Worm (Caenorhabditis elegans) whole organism, L1 larva: ENCODE data around the gene F54D5.17.

Experiments
- C04F5.9 ChIP-seq: sonication (generic microtip); optimal IDR thresholded peaks from 2 replicates; lab custom pipeline; 2016; ENCODE audit warnings: missing genetic modification characterization, missing compliant biosample characterization
- C34B4.2 ChIP-seq: sonication (generic microtip); optimal IDR thresholded peaks from 2 replicates; lab custom pipeline; 2017; ENCODE audit warnings: mild to moderate bottlenecking, missing genetic modification characterization, missing compliant biosample characterization
- F16B12.6 ChIP-seq: fragments of 150-350 bp; optimal IDR thresholded peaks from 2 replicates; lab custom pipeline; 2014; ENCODE audit warnings: missing biosample characterization, missing genetic modification characterization
- Y116A8C.19 ChIP-seq: sonication (generic microtip); optimal IDR thresholded peaks from 2 replicates; lab custom pipeline; 2016; ENCODE audit warnings: missing compliant biosample characterization, missing genetic modification characterization, borderline replicate concordance
- aha-1 ChIP-seq: fragments of 150-350 bp; optimal IDR thresholded peaks from 2 replicates; lab custom pipeline; 2014; ENCODE audit warnings: missing biosample characterization, missing genetic modification characterization
- alr-1 ChIP-seq: fragments of 200-800 bp; sonication (Bioruptor generic); optimal IDR thresholded peaks from 2 replicates; lab custom pipeline; 2018; ENCODE audit warnings: borderline replicate concordance, mild to moderate bottlenecking, missing genetic modification characterization, missing compliant biosample characterization
- ama-1 ChIP-seq: fragments of 150-350 bp; optimal IDR thresholded peaks from 2 replicates; lab custom pipeline; 2014
- ceh-8 ChIP-seq: fragments of 200-800 bp; sonication (Bioruptor generic); optimal IDR thresholded peaks from 2 replicates; lab custom pipeline; 2018; ENCODE audit warnings: mild to moderate bottlenecking, missing genetic modification characterization, moderate library complexity, missing compliant biosample characterization
- ceh-82 ChIP-seq, 3 experiments: fragments of 150-350 bp in 1 of 3; sonication (generic microtip) in 2 of 3; optimal IDR thresholded peaks; 2 replicates each; lab custom pipeline; 2014 to 2017; ENCODE audit warnings: missing biosample characterization in 3 of 3, missing genetic modification characterization in 3 of 3
- dpl-1 ChIP-seq, 3 experiments: fragments of 150-350 bp in 2 of 3; sonication (generic microtip) in 1 of 3; optimal IDR thresholded peaks; 2 replicates each; lab custom pipeline; 2014 to 2017; ENCODE audit warnings: missing biosample characterization in 3 of 3, missing genetic modification characterization in 3 of 3, missing genetic modification reagents in 3 of 3
- dsc-1 ChIP-seq: sonication (generic microtip); optimal IDR thresholded peaks from 2 replicates; lab custom pipeline; 2016; ENCODE audit warnings: mild to moderate bottlenecking, missing genetic modification characterization, missing compliant biosample characterization
- efl-3 ChIP-seq: fragments of 200-800 bp; sonication (Bioruptor generic); optimal IDR thresholded peaks from 2 replicates; lab custom pipeline; 2018; ENCODE audit warnings: mild to moderate bottlenecking, missing genetic modification characterization, missing compliant biosample characterization
- elt-2 ChIP-seq: sonication (generic microtip); optimal IDR thresholded peaks from 2 replicates; lab custom pipeline; 2016; ENCODE audit warnings: missing genetic modification characterization, mild to moderate bottlenecking, inconsistent platforms, missing compliant biosample characterization, missing genetic modification reagents
- elt-3 ChIP-seq, 6 experiments: fragments of 150-350 bp in 1 of 6; sonication (generic microtip); optimal IDR thresholded peaks; 2 replicates each; lab custom pipeline; 2017 to 2018; ENCODE audit warnings: missing biosample characterization in 6 of 6, missing genetic modification characterization in 6 of 6, inconsistent platforms in 1 of 6
- ets-5 ChIP-seq: fragments of 200-800 bp; sonication (Bioruptor generic); IDR thresholded peaks from 2 replicates; pipeline ENCODE4 v1.3.6; 2022; ENCODE audit warnings: missing genetic modification characterization, missing compliant biosample characterization
- fkh-10 ChIP-seq: sonication (generic microtip); optimal IDR thresholded peaks from 2 replicates; lab custom pipeline; 2017; ENCODE audit warnings: missing biosample characterization, missing genetic modification reagents, missing genetic modification characterization
- fkh-4 ChIP-seq: sonication (generic microtip); optimal IDR thresholded peaks from 2 replicates; lab custom pipeline; 2016; ENCODE audit warnings: missing compliant biosample characterization, missing genetic modification characterization, borderline replicate concordance
- fos-1 ChIP-seq: fragments of 150-350 bp; optimal IDR thresholded peaks from 2 replicates; lab custom pipeline; 2014; ENCODE audit warnings: missing biosample characterization, missing genetic modification characterization
- hlh-4 ChIP-seq: sonication (generic microtip); optimal IDR thresholded peaks from 2 replicates; lab custom pipeline; 2016; ENCODE audit warnings: mild to moderate bottlenecking, missing genetic modification characterization, missing compliant biosample characterization
- hpl-2 ChIP-seq: fragments of 150-350 bp; optimal IDR thresholded peaks from 2 replicates; lab custom pipeline; 2014; ENCODE audit warnings: missing biosample characterization, missing genetic modification reagents, missing genetic modification characterization
- isw-1 ChIP-seq: fragments of 200-800 bp; sonication (Bioruptor generic); IDR thresholded peaks from 2 replicates; pipeline ENCODE4 v1.3.6; 2022; ENCODE audit warnings: missing genetic modification characterization, missing compliant biosample characterization
- lin-13 ChIP-seq: fragments of 150-350 bp; optimal IDR thresholded peaks from 2 replicates; lab custom pipeline; 2014; ENCODE audit warnings: missing biosample characterization, missing genetic modification reagents, missing genetic modification characterization
- lir-3 ChIP-seq: sonication (generic microtip); optimal IDR thresholded peaks from 2 replicates; lab custom pipeline; 2016; ENCODE audit warnings: mild to moderate bottlenecking, missing genetic modification characterization, moderate library complexity, missing compliant biosample characterization; ENCODE audit not compliant: poor library complexity
- lsy-2 ChIP-seq, 2 experiments: fragments of 150-350 bp; optimal IDR thresholded peaks; 2 replicates each; lab custom pipeline; 2014; ENCODE audit warnings: missing biosample characterization in 2 of 2, missing genetic modification characterization in 2 of 2
- mab-9 ChIP-seq: fragments of 200-800 bp; sonication (Bioruptor generic); IDR thresholded peaks from 2 replicates; pipeline ENCODE4 v1.3.6; 2022; ENCODE audit warnings: missing genetic modification reagents, missing genetic modification characterization, missing compliant biosample characterization
- mdl-1 ChIP-seq, 2 experiments: fragments of 150-350 bp; optimal IDR thresholded peaks; 2 replicates each; lab custom pipeline; 2014 to 2017; ENCODE audit warnings: missing biosample characterization in 2 of 2, missing genetic modification characterization in 2 of 2, inconsistent platforms in 1 of 2
- mep-1 ChIP-seq: fragments of 150-350 bp; optimal IDR thresholded peaks from 2 replicates; lab custom pipeline; 2014; ENCODE audit warnings: missing biosample characterization, missing genetic modification characterization
- nhr-12 ChIP-seq: sonication (generic microtip); optimal IDR thresholded peaks from 2 replicates; lab custom pipeline; 2017; ENCODE audit warnings: missing biosample characterization, missing genetic modification characterization
- nhr-19 ChIP-seq: fragments of 200-800 bp; sonication (Bioruptor generic); conservative IDR thresholded peaks from 2 replicates; pipeline ENCODE4 v1.3.6; 2022; ENCODE audit warnings: missing genetic modification characterization, missing compliant biosample characterization
- nhr-20 ChIP-seq: sonication (generic microtip); optimal IDR thresholded peaks from 2 replicates; lab custom pipeline; 2016; ENCODE audit warnings: mild to moderate bottlenecking, missing genetic modification characterization, missing compliant biosample characterization
- nhr-28 ChIP-seq: fragments of 150-350 bp; optimal IDR thresholded peaks from 2 replicates; lab custom pipeline; 2014; ENCODE audit warnings: missing biosample characterization, missing genetic modification characterization
- nhr-77 ChIP-seq: fragments of 150-350 bp; optimal IDR thresholded peaks from 2 replicates; lab custom pipeline; 2014; ENCODE audit warnings: missing biosample characterization, missing genetic modification characterization
- nhr-84 ChIP-seq: sonication (generic microtip); optimal IDR thresholded peaks from 2 replicates; lab custom pipeline; 2017; ENCODE audit warnings: missing biosample characterization, missing genetic modification characterization
- nhr-85 ChIP-seq: sonication (generic microtip); peaks from one replicate; lab custom pipeline; 2016; ENCODE audit warnings: missing genetic modification characterization, inconsistent platforms, missing compliant biosample characterization
- pag-3 ChIP-seq: sonication (generic microtip); optimal IDR thresholded peaks from 2 replicates; lab custom pipeline; 2017; ENCODE audit warnings: missing genetic modification characterization, mild to moderate bottlenecking, missing compliant biosample characterization, antibody characterized with exemption, borderline replicate concordance; ENCODE audit not compliant: insufficient read depth
- pax-3 ChIP-seq: fragments of 200-800 bp; sonication (Bioruptor generic); optimal IDR thresholded peaks from 2 replicates; lab custom pipeline; 2018; ENCODE audit warnings: mild to moderate bottlenecking, missing genetic modification characterization, moderate library complexity, missing compliant biosample characterization
- pqm-1 ChIP-seq: sonication (generic microtip); optimal IDR thresholded peaks from 3 replicates; lab custom pipeline; 2017; ENCODE audit warnings: missing biosample characterization, missing genetic modification characterization
- skn-1 ChIP-seq: fragments of 150-350 bp; optimal IDR thresholded peaks from 2 replicates; lab custom pipeline; 2014; ENCODE audit warnings: missing biosample characterization, missing genetic modification characterization
- snu-23 ChIP-seq: sonication (generic microtip); optimal IDR thresholded peaks from 2 replicates; lab custom pipeline; 2016; ENCODE audit warnings: missing genetic modification characterization, missing compliant biosample characterization
- sox-4 ChIP-seq: sonication (generic microtip); optimal IDR thresholded peaks from 2 replicates; lab custom pipeline; 2016; ENCODE audit warnings: missing genetic modification characterization, missing compliant biosample characterization
- sptf-1 ChIP-seq: fragments of 150-350 bp; optimal IDR thresholded peaks from 2 replicates; lab custom pipeline; 2014; ENCODE audit warnings: missing biosample characterization, missing genetic modification characterization
- sup-37 ChIP-seq: fragments of 200-800 bp; sonication (Bioruptor generic); optimal IDR thresholded peaks from 2 replicates; lab custom pipeline; 2018; ENCODE audit warnings: mild to moderate bottlenecking, missing genetic modification characterization, missing compliant biosample characterization
- swsn-7 ChIP-seq: sonication (generic microtip); optimal IDR thresholded peaks from 2 replicates; lab custom pipeline; 2016; ENCODE audit warnings: missing genetic modification characterization, missing compliant biosample characterization
- tlp-1 ChIP-seq: fragments of 150-350 bp; optimal IDR thresholded peaks from 2 replicates; lab custom pipeline; 2014; ENCODE audit warnings: missing biosample characterization, missing genetic modification characterization
- unc-130 ChIP-seq: fragments of 150-350 bp; optimal IDR thresholded peaks from 2 replicates; lab custom pipeline; 2017; ENCODE audit warnings: missing biosample characterization, missing genetic modification characterization, inconsistent platforms
- unc-62 ChIP-seq: fragments of 150-350 bp; optimal IDR thresholded peaks from 2 replicates; lab custom pipeline; 2014; ENCODE audit warnings: missing biosample characterization, missing genetic modification reagents, missing genetic modification characterization
- unc-86 ChIP-seq: sonication (generic microtip); optimal IDR thresholded peaks from 2 replicates; lab custom pipeline; 2016; ENCODE audit warnings: missing genetic modification characterization, missing compliant biosample characterization
- vab-15 ChIP-seq: sonication (generic microtip); optimal IDR thresholded peaks from 2 replicates; lab custom pipeline; 2017; ENCODE audit warnings: missing genotype, mild to moderate bottlenecking, missing genetic modification characterization, missing compliant biosample characterization

F54D5.17 gene

ce11 chrII:11542958-11543357 lies 13.5 kb upstream of the F54D5.17 start:
- no peak for TF ChIP-seq ets-5 (GFP tag; lab: Robert Waterston, UW)
- TF ChIP-seq ama-1, result no peak
- no peak for TF ChIP-seq unc-130 (tag; lab: Kevin White, UChicago)

- TF ChIP-seq vab-15 (tag; lab: Kevin White, UChicago), result no peak
- no peak for TF ChIP-seq swsn-7 (tag; lab: Kevin White, UChicago)
- TF ChIP-seq alr-1, result no peak
- no peak for TF ChIP-seq skn-1
- TF ChIP-seq sox-4, result no peak
Observed at ce11 chrII:11544714-11545113, 11.7 kb upstream of the F54D5.17 start, which contains the start of gene F54D5.9. Gene F54D5.9 (minus strand): TSS chrII:11544828.

- peak; percentile 62 for TF ChIP-seq efl-3 (GFP tag; lab: Kevin White, UChicago)
- peak; percentile 55 for TF ChIP-seq fkh-4 (tag; lab: Kevin White, UChicago)
- TF ChIP-seq elt-2 (tag; lab: Kevin White, UChicago), result peak; percentile 87
- TF ChIP-seq nhr-12 (tag; lab: Kevin White, UChicago), result no peak
- TF ChIP-seq nhr-19 (GFP tag; lab: Robert Waterston, UW), result peak; percentile 97
- TF ChIP-seq fos-1 (tag; lab: Kevin White, UChicago), result peak; percentile 85
- TF ChIP-seq snu-23 (GFP tag; lab: Kevin White, UChicago), result peak; percentile 100
- peak; percentile 91 for TF ChIP-seq ceh-8 (GFP tag; lab: Kevin White, UChicago)
- TF ChIP-seq hlh-4, result no peak
- TF ChIP-seq nhr-77 (tag; lab: Kevin White, UChicago), result peak; percentile 91
- TF ChIP-seq C34B4.2 (tag; lab: Kevin White, UChicago), result peak; percentile 50
- TF ChIP-seq dpl-1 (GFP tag; optimal IDR thresholded peaks at IDR 0.05; lab: Kevin White, UChicago), result peak; percentile 74 to 81 (median 79)
- no peak for TF ChIP-seq nhr-84
- TF ChIP-seq fkh-10, result peak; percentile 77
- peak; percentile 80 for TF ChIP-seq aha-1 (tag; lab: Kevin White, UChicago)
- TF ChIP-seq unc-86 (tag; lab: Kevin White, UChicago), result peak; percentile 95
- peak; percentile 87 for TF ChIP-seq sup-37 (GFP tag; lab: Kevin White, UChicago)
- peak; percentile 92 to 97 (median 94) for TF ChIP-seq ceh-82 (tag; optimal IDR thresholded peaks at IDR 0.05; lab: Kevin White, UChicago)
- no peak for TF ChIP-seq sptf-1 (tag; lab: Kevin White, UChicago)
- TF ChIP-seq tlp-1 (tag; lab: Kevin White, UChicago), result peak; percentile 45
- peak; percentile 93 for TF ChIP-seq lin-13 (GFP tag; lab: Kevin White, UChicago)
- peak; percentile 67 for TF ChIP-seq vab-15 (tag; lab: Kevin White, UChicago)
- TF ChIP-seq lir-3, result peak; percentile 85
- TF ChIP-seq nhr-28 (tag; lab: Kevin White, UChicago), result no peak
- peak; percentile 91 for TF ChIP-seq lsy-2 (tag; optimal IDR thresholded peaks at IDR 0.05; lab: Kevin White, UChicago)
- TF ChIP-seq nhr-20 (tag; lab: Kevin White, UChicago), result peak; percentile 99
- peak in 3 of 6 experiments; percentile 79 to 93 (median 85) for TF ChIP-seq elt-3 (tag; optimal IDR thresholded peaks at IDR 0.05; lab: Kevin White, UChicago)
- no peak for TF ChIP-seq pag-3 (tag; lab: Kevin White, UChicago)
- TF ChIP-seq ama-1, result peak; percentile 0
- peak; percentile 22 for TF ChIP-seq hpl-2 (GFP tag; lab: Kevin White, UChicago)
- peak in 1 of 2 experiments; percentile 92 for TF ChIP-seq mdl-1 (tag; optimal IDR thresholded peaks at IDR 0.05; lab: Kevin White, UChicago)
- peak; percentile 98 for TF ChIP-seq nhr-85 (tag; lab: Kevin White, UChicago)
- no peak for TF ChIP-seq Y116A8C.19 (tag; lab: Kevin White, UChicago)
- TF ChIP-seq unc-62 (GFP tag; lab: Kevin White, UChicago), result no peak
- peak; percentile 98 for TF ChIP-seq mep-1
- TF ChIP-seq mab-9 (GFP tag; lab: Robert Waterston, UW), result peak; percentile 96
- peak; percentile 27 for TF ChIP-seq F16B12.6 (tag; lab: Kevin White, UChicago)
- no peak for TF ChIP-seq pqm-1 (tag; lab: Kevin White, UChicago)
- peak; percentile 86 for TF ChIP-seq C04F5.9 (tag; lab: Kevin White, UChicago)
- peak; percentile 95 for TF ChIP-seq isw-1 (GFP tag; lab: Robert Waterston, UW)
- TF ChIP-seq skn-1, result peak; percentile 93
- peak; percentile 95 for TF ChIP-seq pax-3 (tag; lab: Kevin White, UChicago)
- TF ChIP-seq dsc-1 (tag; lab: Kevin White, UChicago), result peak; percentile 99
Observed at ce11 chrII:11545299-11545951, 11.0 kb upstream of the F54D5.17 start, which contains the start of gene dnj-13. Gene dnj-13 (plus strand): TSS chrII:11545701.
